Fruit fly (Drosophila melanogaster): ENCODE results near the gene CG34174.

Gene CG34174

DNA sequence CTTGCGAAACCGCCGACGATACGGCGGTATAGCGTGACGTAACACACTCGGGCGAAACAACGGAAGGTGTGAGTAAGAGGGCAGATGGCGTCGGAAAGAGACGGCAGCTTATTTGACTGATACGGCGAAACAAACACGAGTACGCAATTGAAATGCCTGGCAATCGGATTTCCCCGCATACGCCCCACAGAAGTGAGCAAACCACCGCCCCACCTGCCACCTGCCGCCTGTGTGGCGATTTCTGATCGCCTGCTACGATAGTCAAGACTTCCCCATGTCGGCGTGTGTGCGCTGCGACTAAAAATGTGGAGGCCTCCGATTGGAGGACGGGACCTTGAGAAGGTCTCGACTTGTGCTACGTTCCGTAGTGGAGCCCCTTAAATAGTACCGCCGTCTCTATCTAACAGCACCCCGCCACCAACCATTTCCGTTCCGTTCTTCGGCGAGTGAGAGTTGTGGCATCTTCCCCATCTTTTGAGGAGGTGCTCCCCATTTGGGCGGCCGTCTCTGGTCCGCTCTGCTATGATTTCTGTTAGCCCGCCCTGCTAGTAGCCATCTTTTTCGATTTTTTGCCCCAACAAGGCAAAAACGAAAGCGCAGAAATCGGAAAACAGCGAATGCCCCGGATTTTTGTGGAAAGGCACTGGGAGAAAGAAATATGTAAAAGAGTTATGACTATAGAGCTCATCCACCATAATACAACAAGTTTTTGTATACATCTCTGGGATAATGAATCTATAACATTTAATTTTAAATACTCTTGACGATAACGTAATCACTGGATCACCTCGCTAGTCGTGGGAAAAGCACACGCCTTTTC is 15.2 kb upstream of the CG34174 start (continued):
- TF ChIP-seq CG32264 (GFP tag; optimal IDR thresholded peaks at IDR 0.05) (peak; percentile 97), Abd-B (GFP tag; optimal IDR thresholded peaks at IDR 0.05) (no peak), br (GFP tag; optimal IDR thresholded peaks at IDR 0.05) (peak; percentile 97)

DNA sequence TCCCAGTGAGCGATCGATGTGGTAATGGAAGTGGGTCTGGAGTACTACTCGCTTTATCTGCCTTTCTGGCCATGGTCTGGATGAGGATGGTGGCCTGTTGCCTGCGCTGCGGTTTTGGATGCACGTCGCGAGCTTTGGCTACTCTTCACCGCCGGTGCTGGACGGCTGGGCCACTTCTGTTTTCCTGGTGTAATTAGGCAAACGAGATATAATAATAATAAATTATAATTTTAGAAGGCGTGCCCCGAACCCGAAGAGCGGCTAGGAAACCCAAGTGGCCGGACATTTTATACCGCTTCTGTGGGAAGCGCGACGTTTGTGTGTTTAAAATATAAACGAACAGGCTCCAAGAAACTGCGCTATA is 14.7 kb upstream of the CG34174 start:
- TF ChIP-seq Dif (GFP tag; optimal IDR thresholded peaks at IDR 0.05; ENCODE audit: partially characterized antibody) (no peak), Hr78 (GFP tag; optimal IDR thresholded peaks at IDR 0.05) (no peak), Myc (optimal IDR thresholded peaks at IDR 0.05) (no peak), dl (GFP tag; optimal IDR thresholded peaks at IDR 0.05; ENCODE audit: insufficient read depth in 1 of 2, partially characterized antibody in 2 of 2) (peak in 1 of 2 experiments; percentile 11), h (GFP tag; optimal IDR thresholded peaks at IDR 0.05) (no peak), lola (GFP tag; optimal IDR thresholded peaks at IDR 0.05) (no peak), Rel (GFP tag; optimal IDR thresholded peaks at IDR 0.05) (peak; percentile 62), Rel (tag; optimal IDR thresholded peaks at IDR 0.05) (no peak), GATAd (GFP tag; optimal IDR thresholded peaks at IDR 0.05) (no peak), OdsH (GFP tag; optimal IDR thresholded peaks at IDR 0.05) (no peak), woc (GFP tag; optimal IDR thresholded peaks at IDR 0.05) (no peak)

DNA sequence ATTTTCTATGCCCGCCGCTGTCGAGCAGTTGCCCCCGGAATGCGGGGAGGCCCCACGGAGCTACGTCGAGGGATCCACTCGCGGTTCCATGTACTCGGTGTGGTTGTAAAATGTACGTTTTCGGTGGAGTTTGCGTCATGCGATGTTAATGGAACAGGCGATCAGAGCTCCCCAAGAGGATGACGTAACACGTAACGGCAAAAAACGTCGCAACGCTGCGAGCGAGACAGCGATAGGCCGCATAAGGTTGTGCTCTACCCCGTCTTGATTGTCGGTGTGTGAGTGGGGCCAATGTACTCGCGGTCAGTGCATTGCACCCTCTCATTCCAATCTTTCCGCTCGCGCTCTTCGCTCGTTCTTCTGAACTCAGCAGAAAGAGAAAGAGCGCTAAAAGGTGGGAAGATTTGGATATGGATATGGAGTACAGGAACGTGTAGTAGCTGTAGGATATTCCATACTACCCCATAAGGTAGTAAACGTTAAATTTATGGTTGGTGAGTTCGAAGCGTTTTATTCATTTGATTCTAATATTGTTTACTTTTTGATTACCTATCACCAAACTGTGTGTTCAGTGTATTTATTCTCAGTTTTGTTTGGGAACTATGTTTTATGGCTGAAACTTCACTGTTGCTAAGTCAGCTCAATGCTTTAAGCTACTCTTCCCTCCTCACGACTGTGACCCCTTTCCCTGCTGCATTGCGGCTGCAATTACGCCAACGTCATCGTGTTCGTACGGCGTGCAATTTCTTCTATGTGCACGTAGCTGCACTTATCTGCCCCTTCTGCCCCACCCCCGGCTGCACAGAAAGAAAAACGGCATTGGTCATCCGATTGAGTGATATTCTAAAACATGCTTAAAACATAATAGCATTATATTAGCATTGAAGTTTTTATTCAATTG is 13.7 kb upstream of the CG34174 start:
- TF ChIP-seq Sp1 (GFP tag; optimal IDR thresholded peaks at IDR 0.05) (no peak), GATAd (GFP tag; optimal IDR thresholded peaks at IDR 0.05) (no peak), tai (GFP tag; optimal IDR thresholded peaks at IDR 0.05) (peak; percentile 97), Dfd (GFP tag; optimal IDR thresholded peaks at IDR 0.05) (no peak), Mio (GFP tag; optimal IDR thresholded peaks at IDR 0.05) (peak; percentile 35), Abd-B (GFP tag; optimal IDR thresholded peaks at IDR 0.05) (no peak), sv (GFP tag; optimal IDR thresholded peaks at IDR 0.05) (no peak), foxo (GFP tag; optimal IDR thresholded peaks at IDR 0.05) (no peak), sage (GFP tag; optimal IDR thresholded peaks at IDR 0.05) (peak; percentile 63), Myc (optimal IDR thresholded peaks at IDR 0.05) (no peak), brk (GFP tag; optimal IDR thresholded peaks at IDR 0.05) (no peak), dl (GFP tag; optimal IDR thresholded peaks at IDR 0.05; ENCODE audit: insufficient read depth in 1 of 2, partially characterized antibody in 2 of 2) (peak; percentile 90 to 96), Vsx2 (GFP tag; optimal IDR thresholded peaks at IDR 0.05; ENCODE audit: partially characterized antibody) (peak; percentile 97), OdsH (GFP tag; optimal IDR thresholded peaks at IDR 0.05) (peak; percentile 20), Hnf4 (GFP tag; optimal IDR thresholded peaks at IDR 0.05) (peak; percentile 75), jim (GFP tag; optimal IDR thresholded peaks at IDR 0.05) (no peak), rgr (GFP tag; optimal IDR thresholded peaks at IDR 0.05) (peak; percentile 36), usp (GFP tag; optimal IDR thresholded peaks at IDR 0.05) (no peak), CG32264 (GFP tag; optimal IDR thresholded peaks at IDR 0.05) (peak; percentile 36), br (GFP tag; optimal IDR thresholded peaks at IDR 0.05) (peak; percentile 52), psq (GFP tag; optimal IDR thresholded peaks at IDR 0.05) (peak; percentile 91), Hr83 (GFP tag; optimal IDR thresholded peaks at IDR 0.05; ENCODE audit: poor library complexity, severe bottlenecking) (peak; percentile 93), fru (GFP tag; optimal IDR thresholded peaks at IDR 0.05) (peak; percentile 59), CrebA (GFP tag; optimal IDR thresholded peaks at IDR 0.05; ENCODE audit: borderline replicate concordance) (peak; percentile 94), h (GFP tag; optimal IDR thresholded peaks at IDR 0.05) (peak; percentile 58), ey (GFP tag; optimal IDR thresholded peaks at IDR 0.05) (no peak), dmrt93B (GFP tag; optimal IDR thresholded peaks at IDR 0.05) (no peak), lola (GFP tag; optimal IDR thresholded peaks at IDR 0.05) (no peak), dsf (GFP tag; optimal IDR thresholded peaks at IDR 0.05; ENCODE audit: borderline replicate concordance) (no peak), CG9705 (GFP tag; optimal IDR thresholded peaks at IDR 0.05) (no peak), woc (GFP tag; optimal IDR thresholded peaks at IDR 0.05) (peak; percentile 52), Jra (GFP tag; optimal IDR thresholded peaks at IDR 0.05) (peak; percentile 63), Rel (GFP tag; optimal IDR thresholded peaks at IDR 0.05) (no peak), Rel (tag; optimal IDR thresholded peaks at IDR 0.05) (peak; percentile 98), Hr78 (GFP tag; optimal IDR thresholded peaks at IDR 0.05) (no peak), HLH106 (tag; optimal IDR thresholded peaks at IDR 0.05) (no peak), pan (optimal IDR thresholded peaks at IDR 0.05) (no peak), N (GFP tag; optimal IDR thresholded peaks at IDR 0.05) (no peak), Dif (GFP tag; optimal IDR thresholded peaks at IDR 0.05; ENCODE audit: partially characterized antibody) (peak; percentile 97)
